Worm (Caenorhabditis elegans) whole organism, L4 larva: ENCODE data around the gene sel-12.

Source experiments
- ces-1 ChIP-seq: fragments of 150-350 bp; sonication (generic microtip); optimal IDR thresholded peaks from 4 replicates; lab custom pipeline; 2014; ENCODE audit warnings: missing biosample characterization, missing genetic modification reagents, missing genetic modification characterization
- dpl-1 ChIP-seq: fragments of 150-350 bp; optimal IDR thresholded peaks from 2 replicates; lab custom pipeline; 2014; ENCODE audit warnings: missing biosample characterization, missing genetic modification reagents, missing genetic modification characterization
- mdt-29 ChIP-seq: fragments of 200-800 bp; sonication (Bioruptor generic); IDR thresholded peaks from 2 replicates; pipeline ENCODE4 v1.3.6; 2022; ENCODE audit warnings: missing genetic modification reagents, missing genetic modification characterization, missing compliant biosample characterization
- nhr-10 ChIP-seq: fragments of 150-350 bp; optimal IDR thresholded peaks from 2 replicates; lab custom pipeline; 2014; ENCODE audit warnings: missing biosample characterization, missing genetic modification characterization

ce11 chrX:915510-915909 lies at the start of gene sel-12:
- no peak for TF ChIP-seq dpl-1 (GFP tag; lab: Kevin White, UChicago)
- no peak for TF ChIP-seq mdt-29 (GFP tag; lab: Robert Waterston, UW)
- no peak for TF ChIP-seq nhr-10 (tag; lab: Kevin White, UChicago)
- TF ChIP-seq ces-1 (GFP tag; lab: Kevin White, UChicago): no peak
